Fruit fly (Drosophila melanogaster) whole organism, embryonic: ENCODE results near the gene CG32681.

ENCODE experiments used
- Ada2b ChIP-seq: fragments of 200-800 bp; sonication (Bioruptor generic); IDR thresholded peaks from 2 replicates; pipeline ENCODE4 v1.3.6; 2022; ENCODE audit warnings: missing biosample characterization, missing genetic modification characterization
- CG10267 ChIP-seq: fragments of 200-800 bp; sonication (Bioruptor generic); optimal IDR thresholded peaks from 2 replicates; lab custom pipeline; 2018; ENCODE audit warnings: missing biosample characterization, mild to moderate bottlenecking, missing genetic modification characterization, moderate library complexity
- CG11093 ChIP-seq: fragments of 200-800 bp; sonication (Bioruptor generic); IDR thresholded peaks from 3 replicates; pipeline ENCODE4 v1.3.6; 2022; ENCODE audit warnings: missing biosample characterization, missing genetic modification characterization
- CG12236 ChIP-seq: fragments of 200-800 bp; sonication (Bioruptor generic); optimal IDR thresholded peaks from 2 replicates; lab custom pipeline; 2016; ENCODE audit warnings: missing biosample characterization, missing genetic modification characterization
- CG12391 ChIP-seq: fragments of 200-800 bp; sonication (Bioruptor generic); optimal IDR thresholded peaks from 3 replicates; lab custom pipeline; 2018; ENCODE audit warnings: missing biosample characterization, mild to moderate bottlenecking, missing genetic modification characterization, moderate library complexity
- CG13775 ChIP-seq: fragments of 200-800 bp; sonication (Bioruptor generic); optimal IDR thresholded peaks from 3 replicates; lab custom pipeline; 2017; ENCODE audit warnings: missing biosample characterization, mild to moderate bottlenecking, missing genetic modification characterization
- CG15073 ChIP-seq: fragments of 200-800 bp; sonication (Bioruptor generic); optimal IDR thresholded peaks from 2 replicates; lab custom pipeline; 2016; ENCODE audit warnings: missing biosample characterization, missing genetic modification characterization
- CG16813 ChIP-seq: fragments of 200-800 bp; sonication (Bioruptor generic); IDR thresholded peaks from 3 replicates; pipeline ENCODE4 v1.3.6; 2022; ENCODE audit warnings: missing biosample characterization, missing genetic modification characterization; ENCODE audit not compliant: partially characterized antibody
- CG17385 ChIP-seq: fragments of 200-800 bp; sonication (Bioruptor generic); optimal IDR thresholded peaks from 3 replicates; lab custom pipeline; 2018; ENCODE audit warnings: missing biosample characterization, mild to moderate bottlenecking, missing genetic modification characterization
- CG17612 ChIP-seq: fragments of 200-800 bp; sonication (Bioruptor generic); IDR thresholded peaks from 2 replicates; pipeline ENCODE4 v1.3.6; 2022; ENCODE audit warnings: missing biosample characterization, missing genetic modification characterization
- CG2875 ChIP-seq: fragments of 200-800 bp; sonication (Bioruptor generic); optimal IDR thresholded peaks from 2 replicates; lab custom pipeline; 2017; ENCODE audit warnings: missing biosample characterization, mild to moderate bottlenecking, missing genetic modification characterization, missing genetic modification reagents
- CG32532 ChIP-seq: fragments of 200-800 bp; sonication (Bioruptor generic); IDR thresholded peaks from 2 replicates; pipeline ENCODE4 v1.3.6; 2022; ENCODE audit warnings: missing biosample characterization, missing genetic modification characterization
- CG3281 ChIP-seq: fragments of 200-800 bp; sonication (Bioruptor generic); optimal IDR thresholded peaks from 3 replicates; lab custom pipeline; 2017; ENCODE audit warnings: missing biosample characterization, mild to moderate bottlenecking, missing genetic modification characterization
- CG3847 ChIP-seq: fragments of 200-800 bp; sonication (Bioruptor generic); IDR thresholded peaks from 2 replicates; pipeline ENCODE4 v1.3.6; 2022; ENCODE audit warnings: missing biosample characterization, missing genetic modification characterization
- CG3995 ChIP-seq: fragments of 200-800 bp; sonication (Bioruptor generic); optimal IDR thresholded peaks from 3 replicates; lab custom pipeline; 2016; ENCODE audit warnings: missing biosample characterization, missing genetic modification characterization
- CG4404 ChIP-seq: fragments of 200-800 bp; sonication (Bioruptor generic); IDR thresholded peaks from 2 replicates; pipeline ENCODE4 v1.3.6; 2022; ENCODE audit warnings: missing biosample characterization, missing genetic modification characterization
- CG4707 ChIP-seq: fragments of 200-800 bp; sonication (Bioruptor generic); optimal IDR thresholded peaks from 2 replicates; lab custom pipeline; 2018; ENCODE audit warnings: missing biosample characterization, mild to moderate bottlenecking, missing genetic modification characterization, moderate library complexity
- CG7745 ChIP-seq: fragments of 200-800 bp; sonication (Bioruptor generic); optimal IDR thresholded peaks from 2 replicates; lab custom pipeline; 2018; ENCODE audit warnings: missing biosample characterization, mild to moderate bottlenecking, missing genetic modification characterization, moderate library complexity
- CG8478 ChIP-seq: fragments of >200 bp; optimal IDR thresholded peaks from 2 replicates; lab custom pipeline; 2018
- Camta ChIP-seq: fragments of 200-800 bp; sonication (Bioruptor generic); optimal IDR thresholded peaks from 2 replicates; lab custom pipeline; 2016; ENCODE audit warnings: missing biosample characterization, missing genetic modification characterization
- D ChIP-seq, 2 experiments: fragments of 200-800 bp in 1 of 2; fragments of >200 bp in 1 of 2; sonication (Bioruptor generic) in 1 of 2; optimal IDR thresholded peaks; 2 replicates in 1 of 2; 3 replicates in 1 of 2; lab custom pipeline; 2017; ENCODE audit warnings: mild to moderate bottlenecking in 1 of 2, missing biosample characterization in 1 of 2, missing genetic modification characterization in 1 of 2, missing genetic modification reagents in 1 of 2
- Dbx ChIP-seq: fragments of 200-800 bp; sonication (Bioruptor generic); IDR thresholded peaks from 3 replicates; pipeline ENCODE4 v1.3.6; 2022; ENCODE audit warnings: missing biosample characterization, missing genetic modification characterization
- Hr78 ChIP-seq, 2 experiments: fragments of 200-800 bp in 1 of 2; fragments of >200 bp in 1 of 2; sonication (Bioruptor generic) in 1 of 2; optimal IDR thresholded peaks; 2 replicates each; lab custom pipeline; 2017 to 2019; ENCODE audit warnings: missing biosample characterization in 2 of 2, missing genetic modification characterization in 2 of 2, mild to moderate bottlenecking in 1 of 2, moderate library complexity in 1 of 2
- Kr ChIP-seq: fragments of 200-800 bp; sonication (Bioruptor generic); optimal IDR thresholded peaks from 2 replicates; lab custom pipeline; 2017; ENCODE audit warnings: missing biosample characterization, mild to moderate bottlenecking, missing genetic modification characterization
- Poxn ChIP-seq: fragments of 200-800 bp; sonication (Bioruptor generic); IDR thresholded peaks from 2 replicates; pipeline ENCODE4 v1.3.6; 2022; ENCODE audit warnings: missing biosample characterization, missing genetic modification characterization
- Ptx1 ChIP-seq: fragments of 200-800 bp; sonication (Bioruptor generic); IDR thresholded peaks from 2 replicates; pipeline ENCODE4 v1.3.6; 2022; ENCODE audit warnings: missing biosample characterization, missing genetic modification characterization
- Sox102F ChIP-seq: fragments of 200-800 bp; sonication (Bioruptor generic); optimal IDR thresholded peaks from 2 replicates; lab custom pipeline; 2018; ENCODE audit warnings: missing biosample characterization, mild to moderate bottlenecking, missing genetic modification characterization, moderate library complexity
- TFAM ChIP-seq: fragments of 200-800 bp; sonication (Bioruptor generic); optimal IDR thresholded peaks from 2 replicates; lab custom pipeline; 2017; ENCODE audit warnings: missing biosample characterization, missing genetic modification characterization, inconsistent platforms
- Tbp ChIP-seq: fragments of >200 bp; optimal IDR thresholded peaks from 2 replicates; lab custom pipeline; 2018; ENCODE audit warnings: missing biosample characterization, missing genetic modification characterization
- Usf ChIP-seq: fragments of 200-800 bp; sonication (Bioruptor generic); optimal IDR thresholded peaks from 2 replicates; lab custom pipeline; 2017; ENCODE audit warnings: missing genotype, missing biosample characterization, missing genetic modification characterization
- bab2 ChIP-seq: fragments of 200-800 bp; sonication (Bioruptor generic); optimal IDR thresholded peaks from 2 replicates; lab custom pipeline; 2016; ENCODE audit warnings: missing biosample characterization, missing genetic modification characterization
- bowl ChIP-seq: fragments of 200-800 bp; sonication (Bioruptor generic); IDR thresholded peaks from 2 replicates; pipeline ENCODE4 v1.3.6; 2022; ENCODE audit warnings: missing biosample characterization, missing genetic modification characterization
- bsh ChIP-seq, 2 experiments: fragments of 200-800 bp; sonication (Bioruptor generic); optimal IDR thresholded peaks; 2 replicates each; lab custom pipeline; 2017 to 2018; ENCODE audit warnings: mild to moderate bottlenecking in 2 of 2, missing biosample characterization in 2 of 2, missing genetic modification characterization in 2 of 2, moderate library complexity in 1 of 2
- caup ChIP-seq: fragments of 200-800 bp; sonication (Bioruptor generic); optimal IDR thresholded peaks from 3 replicates; lab custom pipeline; 2017; ENCODE audit warnings: missing biosample characterization, mild to moderate bottlenecking, missing genetic modification characterization, moderate library complexity; ENCODE audit not compliant: severe bottlenecking
- chif ChIP-seq, 2 experiments: fragments of 200-800 bp; sonication (Bioruptor generic); optimal IDR thresholded peaks; 3 replicates each; lab custom pipeline; 2016; ENCODE audit warnings: missing biosample characterization in 2 of 2, missing genetic modification characterization in 2 of 2
- chm ChIP-seq: fragments of 200-800 bp; sonication (Bioruptor generic); IDR thresholded peaks from 2 replicates; pipeline ENCODE4 v1.3.6; 2022; ENCODE audit warnings: missing biosample characterization, missing genetic modification characterization
- disco-r ChIP-seq: fragments of 200-800 bp; sonication (Bioruptor generic); optimal IDR thresholded peaks from 2 replicates; lab custom pipeline; 2016; ENCODE audit warnings: missing biosample characterization, missing genetic modification characterization
- emc ChIP-seq: fragments of 200-800 bp; sonication (Bioruptor generic); optimal IDR thresholded peaks from 2 replicates; lab custom pipeline; 2016; ENCODE audit warnings: missing biosample characterization, missing genetic modification characterization
- fd96Cb ChIP-seq: fragments of 200-800 bp; sonication (Bioruptor generic); optimal IDR thresholded peaks from 2 replicates; lab custom pipeline; 2018; ENCODE audit warnings: missing biosample characterization, mild to moderate bottlenecking, missing genetic modification characterization, moderate library complexity
- inv ChIP-seq: fragments of 200-800 bp; sonication (Bioruptor generic); IDR thresholded peaks from 2 replicates; pipeline ENCODE4 v1.3.6; 2022; ENCODE audit warnings: missing biosample characterization, missing genetic modification characterization; ENCODE audit not compliant: partially characterized antibody
- kah ChIP-seq: fragments of 200-800 bp; sonication (Bioruptor generic); optimal IDR thresholded peaks from 2 replicates; lab custom pipeline; 2018; ENCODE audit warnings: missing biosample characterization, mild to moderate bottlenecking, missing genetic modification characterization
- lola ChIP-seq, 3 experiments: fragments of >200 bp in 2 of 3; fragments of 200-800 bp in 1 of 3; sonication (Bioruptor generic) in 1 of 3; optimal IDR thresholded peaks; 2 replicates each; lab custom pipeline; 2017 to 2019; ENCODE audit warnings: missing biosample characterization in 3 of 3, missing genetic modification characterization in 3 of 3, mild to moderate bottlenecking in 1 of 3, moderate library complexity in 1 of 3
- nerfin-2 ChIP-seq: fragments of 200-800 bp; sonication (Bioruptor generic); IDR thresholded peaks from 2 replicates; pipeline ENCODE4 v1.3.6; 2022; ENCODE audit warnings: missing biosample characterization, missing genetic modification characterization; ENCODE audit not compliant: partially characterized antibody
- schlank ChIP-seq: fragments of 200-800 bp; sonication (Bioruptor generic); optimal IDR thresholded peaks from 2 replicates; lab custom pipeline; 2018; ENCODE audit warnings: missing biosample characterization, mild to moderate bottlenecking, missing genetic modification characterization
- sd ChIP-seq: fragments of 200-800 bp; sonication (Bioruptor generic); optimal IDR thresholded peaks from 3 replicates; lab custom pipeline; 2018; ENCODE audit warnings: missing biosample characterization, mild to moderate bottlenecking, missing genetic modification characterization, moderate library complexity
- sisA ChIP-seq: fragments of 200-800 bp; sonication (Bioruptor generic); IDR thresholded peaks from 2 replicates; pipeline ENCODE4 v1.3.6; 2022; ENCODE audit warnings: missing biosample characterization, missing genetic modification characterization
- slbo ChIP-seq: fragments of 200-800 bp; sonication (Bioruptor generic); IDR thresholded peaks from 2 replicates; pipeline ENCODE4 v1.3.6; 2022; ENCODE audit warnings: missing biosample characterization, missing genetic modification characterization
- tll ChIP-seq, 2 experiments: fragments of 200-800 bp in 1 of 2; fragments of >200 bp in 1 of 2; sonication (Bioruptor generic) in 1 of 2; optimal IDR thresholded peaks; 2 replicates each; lab custom pipeline; 2017 to 2019; ENCODE audit warnings: missing biosample characterization in 2 of 2, missing genetic modification characterization in 2 of 2, mild to moderate bottlenecking in 1 of 2, moderate library complexity in 1 of 2
- unpg ChIP-seq: fragments of 200-800 bp; sonication (Bioruptor generic); optimal IDR thresholded peaks from 3 replicates; lab custom pipeline; 2018; ENCODE audit warnings: missing biosample characterization, mild to moderate bottlenecking, missing genetic modification characterization, moderate library complexity

The CG32681 gene

DNA sequence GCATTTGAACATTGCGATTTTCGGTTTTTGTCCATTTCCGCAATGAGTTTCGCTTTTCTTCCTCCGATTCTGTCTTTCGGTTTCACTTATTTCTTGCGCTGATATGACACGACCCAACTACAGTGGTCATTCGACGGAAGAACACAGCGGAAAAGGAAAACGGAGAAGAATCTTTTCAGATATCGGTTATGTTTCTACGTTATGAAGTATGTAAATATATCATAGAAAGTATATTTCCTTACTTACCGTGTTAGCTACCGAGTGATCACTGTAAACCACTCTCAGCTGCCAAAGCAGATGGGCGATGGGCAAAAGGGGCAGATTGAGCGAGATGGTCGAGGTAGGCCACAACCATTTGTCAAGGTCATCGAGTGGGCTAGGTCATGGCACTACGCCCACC lies 6.5 kb upstream of the CG32681 start (continued):
- TF ChIP-seq unpg (GFP tag; lab: Kevin White, UChicago) (peak; percentile 38), caup (GFP tag; lab: Kevin White, UChicago) (peak; percentile 41), schlank (tag; lab: Kevin White, UChicago) (no peak), CG10267 (no peak), Tbp (GFP tag; lab: Kevin White, UChicago) (no peak), fd96Cb (peak; percentile 7), chm (GFP tag; lab: Robert Waterston, UW) (0 out of 2 replicates have a peak, but pooled peaks have one; percentile 11), slbo (GFP tag; lab: Robert Waterston, UW) (peak; percentile 76), TFAM (GFP tag; lab: Kevin White, UChicago) (no peak), sd (tag; lab: Kevin White, UChicago) (no peak), chif (GFP tag; optimal IDR thresholded peaks at IDR 0.05; lab: Kevin White, UChicago) (peak; percentile 31 to 37), Camta (GFP tag; lab: Kevin White, UChicago) (no peak), bsh (GFP tag; optimal IDR thresholded peaks at IDR 0.05; lab: Kevin White, UChicago) (peak in 1 of 2 experiments; percentile 32), CG15073 (no peak), CG7745 (no peak), CG8478 (no peak), sisA (peak; percentile 55), CG3281 (GFP tag; lab: Kevin White, UChicago) (peak; percentile 51), Ada2b (GFP tag; lab: Robert Waterston, UW) (peak; percentile 64), CG3995 (GFP tag; lab: Kevin White, UChicago) (no peak), CG12391 (tag; lab: Kevin White, UChicago) (peak; percentile 14), emc (GFP tag; lab: Kevin White, UChicago) (no peak), lola (GFP tag; optimal IDR thresholded peaks at IDR 0.05; lab: Kevin White, UChicago) (no peak), tll (GFP tag; optimal IDR thresholded peaks at IDR 0.05; lab: Kevin White, UChicago) (no peak), Usf (GFP tag; lab: Kevin White, UChicago) (no peak), Kr (GFP tag; lab: Kevin White, UChicago) (no peak), Ptx1 (GFP tag; lab: Robert Waterston, UW) (peak; percentile 54), kah (GFP tag; lab: Kevin White, UChicago) (no peak), disco-r (GFP tag; lab: Kevin White, UChicago) (no peak), bab2 (peak; percentile 58), CG32532 (peak; percentile 75), Poxn (GFP tag; lab: Robert Waterston, UW) (peak; percentile 34; the same call in 1 of the 2 replicates), CG2875 (no peak), Sox102F (GFP tag; lab: Kevin White, UChicago) (peak; percentile 33), CG11093 (GFP tag; lab: Robert Waterston, UW) (0 out of 3 replicates have a peak, but pooled peaks have one; percentile 40), Hr78 (GFP tag; optimal IDR thresholded peaks at IDR 0.05; lab: Kevin White, UChicago) (no peak), inv (GFP tag; lab: Robert Waterston, UW) (no peak), nerfin-2 (GFP tag; lab: Robert Waterston, UW) (no peak), CG17385 (GFP tag; lab: Kevin White, UChicago) (peak; percentile 25), D (optimal IDR thresholded peaks at IDR 0.05; lab: Kevin White, UChicago) (no peak), D (GFP tag; optimal IDR thresholded peaks at IDR 0.05; lab: Kevin White, UChicago) (no peak), CG16813 (no peak), CG12236 (GFP tag; lab: Kevin White, UChicago) (no peak), CG13775 (GFP tag; lab: Kevin White, UChicago) (peak; percentile 15), CG17612 (GFP tag; lab: Robert Waterston, UW) (0 out of 2 replicates have a peak, but pooled peaks have one; percentile 30), bowl (GFP tag; lab: Robert Waterston, UW) (no peak), Dbx (peak; percentile 63; the same call in 2 of the 3 replicates), CG3847 (peak; percentile 19; the same call in 1 of the 2 replicates), CG4707 (GFP tag; lab: Kevin White, UChicago) (no peak), CG4404 (0 out of 2 replicates have a peak, but pooled peaks have one; percentile 29)
